Fruit fly (Drosophila melanogaster) whole organism, prepupa: ENCODE data around the gene NHP2.
A peak's percentile ranks its signal among the peaks of the same experiment; 100 is the strongest.

Source experiments
- Blimp-1 ChIP-seq: fragments of 200-800 bp; sonication (Bioruptor generic); optimal IDR thresholded peaks from 3 replicates; lab custom pipeline; 2017; ENCODE audit warnings: missing biosample characterization, missing genetic modification characterization, mild to moderate bottlenecking, moderate library complexity, missing genetic modification reagents
- CG10669 ChIP-seq: fragments of 200-800 bp; sonication (Bioruptor generic); optimal IDR thresholded peaks from 3 replicates; lab custom pipeline; 2018; ENCODE audit warnings: missing biosample characterization, mild to moderate bottlenecking, missing genetic modification characterization, moderate library complexity
- CG11762 ChIP-seq: fragments of 200-800 bp; sonication (Bioruptor generic); optimal IDR thresholded peaks from 3 replicates; lab custom pipeline; 2016; ENCODE audit warnings: missing biosample characterization, missing genetic modification characterization; ENCODE audit not compliant: insufficient read depth
- CG15336 ChIP-seq: fragments of 200-800 bp; sonication (Bioruptor generic); IDR thresholded peaks from 2 replicates; pipeline ENCODE4 v1.3.6; 2022; ENCODE audit warnings: missing biosample characterization, missing genetic modification characterization
- CG1621 ChIP-seq: fragments of 200-800 bp; sonication (Bioruptor generic); optimal IDR thresholded peaks from 3 replicates; lab custom pipeline; 2018; ENCODE audit warnings: missing biosample characterization, mild to moderate bottlenecking, missing genetic modification characterization
- CG3032 ChIP-seq: fragments of 200-800 bp; optimal IDR thresholded peaks from 2 replicates; lab custom pipeline; 2019; ENCODE audit warnings: missing biosample characterization, mild to moderate bottlenecking, missing genetic modification characterization, moderate library complexity
- CG31627 ChIP-seq: fragments of 200-800 bp; sonication (Bioruptor generic); optimal IDR thresholded peaks from 3 replicates; lab custom pipeline; 2016; ENCODE audit warnings: missing biosample characterization, missing genetic modification characterization
- CG32006 ChIP-seq: fragments of 200-800 bp; sonication (Bioruptor generic); optimal IDR thresholded peaks from 3 replicates; lab custom pipeline; 2017; ENCODE audit warnings: missing biosample characterization, mild to moderate bottlenecking, missing genetic modification characterization
- CG34406 ChIP-seq: fragments of 200-800 bp; sonication (Bioruptor generic); optimal IDR thresholded peaks from 3 replicates; lab custom pipeline; 2016; ENCODE audit warnings: missing biosample characterization, missing genetic modification characterization
- CG3919 ChIP-seq: fragments of 200-800 bp; sonication (Bioruptor generic); optimal IDR thresholded peaks from 3 replicates; lab custom pipeline; 2016; ENCODE audit warnings: missing biosample characterization, missing genetic modification characterization
- CG6163 ChIP-seq: fragments of 200-800 bp; sonication (Bioruptor generic); IDR thresholded peaks from 3 replicates; pipeline ENCODE4 v1.3.6; 2022; ENCODE audit warnings: missing biosample characterization, missing genetic modification characterization
- CG6276 ChIP-seq: fragments of 200-800 bp; sonication (Bioruptor generic); optimal IDR thresholded peaks from 2 replicates; lab custom pipeline; 2017; ENCODE audit warnings: missing biosample characterization, mild to moderate bottlenecking, missing genetic modification characterization
- CG6792 ChIP-seq: fragments of 200-800 bp; sonication (Bioruptor generic); optimal IDR thresholded peaks from 3 replicates; lab custom pipeline; 2016; ENCODE audit warnings: missing biosample characterization, missing genetic modification characterization
- CG6808 ChIP-seq: fragments of 200-800 bp; sonication (Bioruptor generic); optimal IDR thresholded peaks from 3 replicates; lab custom pipeline; 2017; ENCODE audit warnings: missing biosample characterization, missing genetic modification characterization, mild to moderate bottlenecking, moderate library complexity, missing genetic modification reagents
- CG6854 ChIP-seq: fragments of 200-800 bp; sonication (Bioruptor generic); optimal IDR thresholded peaks from 2 replicates; lab custom pipeline; 2017; ENCODE audit warnings: missing biosample characterization, mild to moderate bottlenecking, missing genetic modification characterization
- CG8119 ChIP-seq: fragments of 200-800 bp; sonication (Bioruptor generic); IDR thresholded peaks from 3 replicates; pipeline ENCODE4 v1.3.6; 2022; ENCODE audit warnings: missing biosample characterization, missing genetic modification characterization
- CG8319 ChIP-seq: fragments of 200-800 bp; sonication (Bioruptor generic); optimal IDR thresholded peaks from 3 replicates; lab custom pipeline; 2016; ENCODE audit warnings: missing biosample characterization, missing genetic modification characterization
- CG8632 ChIP-seq: fragments of 200-800 bp; sonication (Bioruptor generic); optimal IDR thresholded peaks from 3 replicates; lab custom pipeline; 2016; ENCODE audit warnings: missing biosample characterization, missing genetic modification characterization
- CG9139 ChIP-seq: fragments of 200-800 bp; sonication (Bioruptor generic); optimal IDR thresholded peaks from 3 replicates; lab custom pipeline; 2017; ENCODE audit warnings: missing biosample characterization, mild to moderate bottlenecking, missing genetic modification characterization
- Eip75B ChIP-seq: fragments of 200-800 bp; sonication (Bioruptor generic); optimal IDR thresholded peaks from 3 replicates; lab custom pipeline; 2016; ENCODE audit warnings: missing biosample characterization, missing genetic modification characterization
- Eip78C ChIP-seq: fragments of 200-800 bp; sonication (Bioruptor generic); peaks from one replicate; lab custom pipeline; 2016; ENCODE audit warnings: missing biosample characterization, missing genetic modification characterization
- Eip93F ChIP-seq: fragments of 200-800 bp; sonication (Bioruptor generic); optimal IDR thresholded peaks from 2 replicates; lab custom pipeline; 2016; ENCODE audit warnings: missing biosample characterization, mild to moderate bottlenecking, missing genetic modification characterization
- Ets21C ChIP-seq: fragments of 200-800 bp; sonication (Bioruptor generic); optimal IDR thresholded peaks from 3 replicates; lab custom pipeline; 2016; ENCODE audit warnings: missing biosample characterization, missing genetic modification characterization
- Ets96B ChIP-seq: fragments of 200-800 bp; optimal IDR thresholded peaks from 2 replicates; lab custom pipeline; 2019; ENCODE audit warnings: missing biosample characterization, mild to moderate bottlenecking, missing genetic modification characterization, moderate library complexity
- Gug ChIP-seq: fragments of 200-800 bp; sonication (Bioruptor generic); IDR thresholded peaks from 2 replicates; pipeline ENCODE4 v1.3.6; 2022; ENCODE audit warnings: missing biosample characterization, missing genetic modification characterization
- Hr38 ChIP-seq: sonication (Bioruptor generic); optimal IDR thresholded peaks from 2 replicates; lab custom pipeline; 2016; ENCODE audit warnings: missing biosample characterization, missing genetic modification characterization
- Hr39 ChIP-seq: fragments of 200-800 bp; sonication (Bioruptor generic); optimal IDR thresholded peaks from 2 replicates; lab custom pipeline; 2016; ENCODE audit warnings: missing biosample characterization, missing genetic modification characterization
- Hr4 ChIP-seq: fragments of 200-800 bp; sonication (Bioruptor generic); optimal IDR thresholded peaks from 3 replicates; lab custom pipeline; 2016; ENCODE audit warnings: missing biosample characterization, missing genetic modification characterization
- Lpt ChIP-seq: fragments of 200-800 bp; sonication (Bioruptor generic); optimal IDR thresholded peaks from 3 replicates; lab custom pipeline; 2016; ENCODE audit warnings: missing biosample characterization, missing genetic modification characterization
- Met ChIP-seq: fragments of 200-800 bp; sonication (Bioruptor generic); optimal IDR thresholded peaks from 3 replicates; lab custom pipeline; 2016; ENCODE audit warnings: missing biosample characterization, missing genetic modification characterization
- OdsH ChIP-seq: fragments of 200-800 bp; sonication (Bioruptor generic); optimal IDR thresholded peaks from 3 replicates; lab custom pipeline; 2016; ENCODE audit warnings: missing biosample characterization, missing genetic modification characterization
- Smox ChIP-seq: fragments of 200-800 bp; sonication (Bioruptor generic); optimal IDR thresholded peaks from 3 replicates; lab custom pipeline; 2016; ENCODE audit warnings: missing biosample characterization, missing genetic modification characterization
- Sox102F ChIP-seq: fragments of 200-800 bp; sonication (Bioruptor generic); optimal IDR thresholded peaks from 2 replicates; lab custom pipeline; 2016; ENCODE audit warnings: missing biosample characterization, mild to moderate bottlenecking, missing genetic modification characterization
- Sox14 ChIP-seq: fragments of 200-800 bp; sonication (Bioruptor generic); optimal IDR thresholded peaks from 3 replicates; lab custom pipeline; 2016; ENCODE audit warnings: missing biosample characterization, missing genetic modification characterization
- Sox15 ChIP-seq: fragments of 200-800 bp; sonication (Bioruptor generic); optimal IDR thresholded peaks from 3 replicates; lab custom pipeline; 2016; ENCODE audit warnings: missing biosample characterization, missing genetic modification characterization
- acj6 ChIP-seq: fragments of 200-800 bp; sonication (Bioruptor generic); optimal IDR thresholded peaks from 3 replicates; lab custom pipeline; 2016; ENCODE audit warnings: missing biosample characterization, missing genetic modification characterization
- dac ChIP-seq: fragments of 200-800 bp; sonication (Bioruptor generic); optimal IDR thresholded peaks from 2 replicates; lab custom pipeline; 2017; ENCODE audit warnings: missing biosample characterization, mild to moderate bottlenecking, missing genetic modification characterization
- dsx ChIP-seq: fragments of 200-800 bp; optimal IDR thresholded peaks from 3 replicates; lab custom pipeline; 2019; ENCODE audit warnings: missing biosample characterization, mild to moderate bottlenecking, missing genetic modification characterization, moderate library complexity; ENCODE audit not compliant: poor library complexity, severe bottlenecking
- eg ChIP-seq: fragments of 200-800 bp; sonication (Bioruptor generic); IDR thresholded peaks from 3 replicates; pipeline ENCODE4 v1.3.6; 2022; ENCODE audit warnings: missing biosample characterization, missing genetic modification characterization
- esn ChIP-seq: fragments of 200-800 bp; sonication (Bioruptor generic); optimal IDR thresholded peaks from 2 replicates; lab custom pipeline; 2016; ENCODE audit warnings: missing biosample characterization, mild to moderate bottlenecking, missing genetic modification characterization, moderate library complexity
- fd59A ChIP-seq: fragments of 200-800 bp; sonication (Bioruptor generic); optimal IDR thresholded peaks from 2 replicates; lab custom pipeline; 2017; ENCODE audit warnings: missing biosample characterization, mild to moderate bottlenecking, missing genetic modification characterization, missing genetic modification reagents
- fd85E ChIP-seq: fragments of 200-800 bp; sonication (Bioruptor generic); optimal IDR thresholded peaks from 3 replicates; lab custom pipeline; 2016; ENCODE audit warnings: missing biosample characterization, missing genetic modification characterization
- lz ChIP-seq: fragments of 200-800 bp; sonication (Bioruptor generic); optimal IDR thresholded peaks from 3 replicates; lab custom pipeline; 2016; ENCODE audit warnings: missing biosample characterization, missing genetic modification characterization
- net ChIP-seq: fragments of 200-800 bp; sonication (Bioruptor generic); optimal IDR thresholded peaks from 3 replicates; lab custom pipeline; 2016; ENCODE audit warnings: missing biosample characterization, missing genetic modification characterization
- pdm3 ChIP-seq: fragments of 200-800 bp; sonication (Bioruptor generic); optimal IDR thresholded peaks from 3 replicates; lab custom pipeline; 2016; ENCODE audit warnings: missing biosample characterization, missing genetic modification characterization
- salr ChIP-seq, 2 experiments: fragments of 200-800 bp; sonication (Bioruptor generic); optimal IDR thresholded peaks; 3 replicates each; lab custom pipeline; 2016 to 2018; ENCODE audit warnings: missing biosample characterization in 2 of 2, missing genetic modification characterization in 2 of 2, mild to moderate bottlenecking in 1 of 2
- spab ChIP-seq: fragments of 200-800 bp; sonication (Bioruptor generic); optimal IDR thresholded peaks from 2 replicates; lab custom pipeline; 2017; ENCODE audit warnings: missing biosample characterization, mild to moderate bottlenecking, missing genetic modification characterization, missing genetic modification reagents
- ss ChIP-seq, 2 experiments: fragments of 200-800 bp; sonication (Bioruptor generic); optimal IDR thresholded peaks; 2 replicates in 1 of 2; 3 replicates in 1 of 2; lab custom pipeline; 2017 to 2018; ENCODE audit warnings: mild to moderate bottlenecking in 2 of 2, missing biosample characterization in 2 of 2, missing genetic modification characterization in 2 of 2, moderate library complexity in 1 of 2
- svp ChIP-seq: fragments of 200-800 bp; sonication (Bioruptor generic); peaks from one replicate; lab custom pipeline; 2016; ENCODE audit warnings: missing biosample characterization, missing genetic modification characterization
- topi ChIP-seq: fragments of 200-800 bp; sonication (Bioruptor generic); optimal IDR thresholded peaks from 3 replicates; lab custom pipeline; 2016; ENCODE audit warnings: missing biosample characterization, missing genetic modification characterization

The NHP2 gene

dm6 chr3L:14756724-14757463, 45.1 kb downstream of the NHP2 start:
- peak; percentile 96 for TF ChIP-seq CG6163 (GFP tag; lab: Robert Waterston, UW)
- peak; percentile 86 for TF ChIP-seq CG8319 (GFP tag; lab: Kevin White, UChicago)
- peak; percentile 89 for TF ChIP-seq CG34406 (GFP tag; lab: Kevin White, UChicago)
- peak; percentile 96 for TF ChIP-seq Hr4 (GFP tag; lab: Kevin White, UChicago)
- TF ChIP-seq OdsH (GFP tag; lab: Kevin White, UChicago), result peak; percentile 93
- TF ChIP-seq Lpt (GFP tag; lab: Kevin White, UChicago), result peak; percentile 91
- peak; percentile 93 for TF ChIP-seq Sox15 (GFP tag; lab: Kevin White, UChicago)
- TF ChIP-seq CG6808 (GFP tag; lab: Kevin White, UChicago), result peak; percentile 76
- TF ChIP-seq CG1621 (tag; lab: Kevin White, UChicago), result peak; percentile 80
- peak; percentile 83 for TF ChIP-seq CG8632 (GFP tag; lab: Kevin White, UChicago)
- TF ChIP-seq topi, result peak; percentile 88
- TF ChIP-seq Eip93F (GFP tag; lab: Kevin White, UChicago), result peak; percentile 2
- TF ChIP-seq svp (GFP tag; lab: Kevin White, UChicago), result peak; percentile 95
- TF ChIP-seq spab (GFP tag; lab: Kevin White, UChicago), result peak; percentile 68
- TF ChIP-seq ss (GFP tag; optimal IDR thresholded peaks at IDR 0.05; lab: Kevin White, UChicago), result peak; percentile 33 to 74
- TF ChIP-seq Eip78C (GFP tag; lab: Kevin White, UChicago), result peak; percentile 97
- peak; percentile 88 for TF ChIP-seq CG6792 (GFP tag; lab: Kevin White, UChicago)
- peak; percentile 95 for TF ChIP-seq CG8119 (GFP tag; lab: Robert Waterston, UW)
- TF ChIP-seq Sox14 (GFP tag; lab: Kevin White, UChicago), result peak; percentile 92
- TF ChIP-seq CG15336 (GFP tag; lab: Robert Waterston, UW), result peak; percentile 94
- TF ChIP-seq Gug (GFP tag; lab: Robert Waterston, UW), result peak; percentile 92
- TF ChIP-seq dac (GFP tag; lab: Kevin White, UChicago), result peak; percentile 93
- peak; percentile 56 for TF ChIP-seq Blimp-1 (GFP tag; lab: Kevin White, UChicago)
- peak; percentile 89 for TF ChIP-seq acj6 (GFP tag; lab: Kevin White, UChicago)
- peak; percentile 90 for TF ChIP-seq Smox (GFP tag; lab: Kevin White, UChicago)
- peak; percentile 79 to 90 for TF ChIP-seq salr (GFP tag; optimal IDR thresholded peaks at IDR 0.05; lab: Kevin White, UChicago)
- TF ChIP-seq lz (GFP tag; lab: Kevin White, UChicago), result peak; percentile 92
- peak; percentile 96 for TF ChIP-seq eg (GFP tag; lab: Robert Waterston, UW)
- TF ChIP-seq CG6276 (GFP tag; lab: Kevin White, UChicago), result peak; percentile 88
- TF ChIP-seq fd59A, result peak; percentile 85
- TF ChIP-seq pdm3 (GFP tag; lab: Kevin White, UChicago), result peak; percentile 94
- TF ChIP-seq Met, result peak; percentile 90
- peak; percentile 91 for TF ChIP-seq CG11762
- peak; percentile 75 for TF ChIP-seq fd85E (GFP tag; lab: Kevin White, UChicago)
- TF ChIP-seq Ets96B, result peak; percentile 78
- TF ChIP-seq CG3032 (tag; lab: Kevin White, UChicago), result peak; percentile 85
- TF ChIP-seq Eip75B (GFP tag; lab: Kevin White, UChicago), result peak; percentile 91
- peak; percentile 94 for TF ChIP-seq Hr39 (GFP tag; lab: Kevin White, UChicago)
- TF ChIP-seq Hr38 (GFP tag; lab: Kevin White, UChicago), result peak; percentile 50
- TF ChIP-seq CG6854 (GFP tag; lab: Kevin White, UChicago), result peak; percentile 47
- TF ChIP-seq dsx, result peak; percentile 64
- TF ChIP-seq Ets21C (GFP tag; lab: Kevin White, UChicago), result peak; percentile 84
- TF ChIP-seq CG31627, result peak; percentile 94
- TF ChIP-seq net (GFP tag; lab: Kevin White, UChicago), result peak; percentile 92
- TF ChIP-seq esn (GFP tag; lab: Kevin White, UChicago), result peak; percentile 89
- TF ChIP-seq Sox102F (GFP tag; lab: Kevin White, UChicago), result peak; percentile 85
- peak; percentile 95 for TF ChIP-seq CG32006 (GFP tag; lab: Kevin White, UChicago)
- peak; percentile 94 for TF ChIP-seq CG3919 (GFP tag; lab: Kevin White, UChicago)
- TF ChIP-seq CG9139 (GFP tag; lab: Kevin White, UChicago), result peak; percentile 58
- peak; percentile 83 for TF ChIP-seq CG10669 (GFP tag; lab: Kevin White, UChicago)
